Worm (Caenorhabditis elegans) whole organism, L2 larva: ENCODE measurements around the gene W02A2.8.

Experiments
- C34F6.9 ChIP-seq: fragments of 150-350 bp; optimal IDR thresholded peaks from 2 replicates; lab custom pipeline; 2014; ENCODE audit warnings: missing biosample characterization, missing genetic modification characterization
- F13H6.1 ChIP-seq: sonication (generic microtip); optimal IDR thresholded peaks from 2 replicates; lab custom pipeline; 2016; ENCODE audit warnings: missing genetic modification characterization, missing compliant biosample characterization
- R02D3.7 ChIP-seq: fragments of 150-350 bp; optimal IDR thresholded peaks from 2 replicates; lab custom pipeline; 2014; ENCODE audit warnings: missing biosample characterization, missing genetic modification characterization
- Y55F3AM.14 ChIP-seq: fragments of 200-800 bp; sonication (Bioruptor generic); optimal IDR thresholded peaks from 2 replicates; lab custom pipeline; 2018; ENCODE audit warnings: mild to moderate bottlenecking, missing genetic modification characterization, missing compliant biosample characterization
- ZK546.5 ChIP-seq: sonication (generic microtip); optimal IDR thresholded peaks from 2 replicates; lab custom pipeline; 2017; ENCODE audit warnings: missing biosample characterization, missing genetic modification characterization
- alr-1 ChIP-seq: fragments of 150-350 bp; optimal IDR thresholded peaks from 2 replicates; lab custom pipeline; 2014; ENCODE audit warnings: missing biosample characterization, missing genetic modification characterization
- aly-2 ChIP-seq: fragments of 150-350 bp; optimal IDR thresholded peaks from 2 replicates; lab custom pipeline; 2014; ENCODE audit warnings: missing biosample characterization, missing genetic modification characterization
- ama-1 ChIP-seq: fragments of 150-350 bp; optimal IDR thresholded peaks from 2 replicates; lab custom pipeline; 2018; ENCODE audit warnings: inconsistent platforms
- ceh-82 ChIP-seq: fragments of 150-350 bp; optimal IDR thresholded peaks from 2 replicates; lab custom pipeline; 2014; ENCODE audit warnings: missing biosample characterization, missing genetic modification characterization
- crh-2 ChIP-seq: sonication (generic microtip); optimal IDR thresholded peaks from 2 replicates; lab custom pipeline; 2017; ENCODE audit warnings: missing biosample characterization, missing genetic modification characterization
- dmd-4 ChIP-seq: sonication (generic microtip); optimal IDR thresholded peaks from 2 replicates; lab custom pipeline; 2017; ENCODE audit warnings: missing biosample characterization, missing genetic modification characterization
- egl-27 ChIP-seq: sonication (generic microtip); optimal IDR thresholded peaks from 3 replicates; lab custom pipeline; 2017; ENCODE audit warnings: missing biosample characterization, missing genetic modification reagents, missing genetic modification characterization
- elt-1 ChIP-seq: fragments of 150-350 bp; optimal IDR thresholded peaks from 2 replicates; lab custom pipeline; 2014; ENCODE audit warnings: missing biosample characterization, missing genetic modification characterization
- elt-3 ChIP-seq: sonication (generic microtip); optimal IDR thresholded peaks from 2 replicates; lab custom pipeline; 2017; ENCODE audit warnings: missing biosample characterization, missing genetic modification characterization
- fos-1 ChIP-seq: fragments of 150-350 bp; optimal IDR thresholded peaks from 2 replicates; lab custom pipeline; 2014; ENCODE audit warnings: missing biosample characterization, missing genetic modification characterization
- gmeb-1 ChIP-seq: fragments of 150-350 bp; optimal IDR thresholded peaks from 2 replicates; lab custom pipeline; 2014; ENCODE audit warnings: missing biosample characterization, missing genetic modification characterization
- lin-13 ChIP-seq: fragments of 150-350 bp; optimal IDR thresholded peaks from 2 replicates; lab custom pipeline; 2014; ENCODE audit warnings: missing biosample characterization, missing genetic modification reagents, missing genetic modification characterization
- lin-39 ChIP-seq: fragments of 150-350 bp; optimal IDR thresholded peaks from 2 replicates; lab custom pipeline; 2014; ENCODE audit warnings: missing biosample characterization, missing genetic modification reagents, missing genetic modification characterization
- lsy-2 ChIP-seq, 2 experiments: fragments of 150-350 bp in 1 of 2; sonication (generic microtip) in 1 of 2; optimal IDR thresholded peaks; 2 replicates each; lab custom pipeline; 2014 to 2017; ENCODE audit warnings: missing biosample characterization in 2 of 2, missing genetic modification characterization in 2 of 2
- mbf-1 ChIP-seq: sonication (generic microtip); optimal IDR thresholded peaks from 2 replicates; lab custom pipeline; 2017; ENCODE audit warnings: missing biosample characterization, missing genetic modification characterization
- mdl-1 ChIP-seq, 2 experiments: fragments of 150-350 bp in 1 of 2; sonication (generic microtip) in 1 of 2; optimal IDR thresholded peaks; 2 replicates each; lab custom pipeline; 2017; ENCODE audit warnings: missing biosample characterization in 2 of 2, missing genetic modification characterization in 2 of 2
- nhr-10 ChIP-seq: sonication (generic microtip); optimal IDR thresholded peaks from 2 replicates; lab custom pipeline; 2017; ENCODE audit warnings: missing biosample characterization, missing genetic modification characterization
- nhr-11 ChIP-seq: fragments of 150-350 bp; optimal IDR thresholded peaks from 2 replicates; lab custom pipeline; 2014; ENCODE audit warnings: missing biosample characterization, missing genetic modification characterization
- nhr-12 ChIP-seq: fragments of 150-350 bp; optimal IDR thresholded peaks from 2 replicates; lab custom pipeline; 2014; ENCODE audit warnings: missing biosample characterization, missing genetic modification characterization
- nhr-129 ChIP-seq: fragments of 150-350 bp; optimal IDR thresholded peaks from 2 replicates; lab custom pipeline; 2014; ENCODE audit warnings: missing biosample characterization, missing genetic modification characterization
- nhr-21 ChIP-seq: fragments of 150-350 bp; optimal IDR thresholded peaks from 2 replicates; lab custom pipeline; 2014; ENCODE audit warnings: missing biosample characterization, missing genetic modification characterization
- nhr-23 ChIP-seq: fragments of 150-350 bp; optimal IDR thresholded peaks from 2 replicates; lab custom pipeline; 2014; ENCODE audit warnings: missing biosample characterization, missing genetic modification reagents, missing genetic modification characterization
- nhr-25 ChIP-seq: fragments of 150-350 bp; sonication (generic microtip); optimal IDR thresholded peaks from 3 replicates; lab custom pipeline; 2014; ENCODE audit warnings: missing biosample characterization, missing genetic modification characterization
- nhr-77 ChIP-seq: fragments of 150-350 bp; optimal IDR thresholded peaks from 2 replicates; lab custom pipeline; 2014; ENCODE audit warnings: missing biosample characterization, missing genetic modification characterization
- peb-1 ChIP-seq: fragments of 150-350 bp; optimal IDR thresholded peaks from 2 replicates; lab custom pipeline; 2014; ENCODE audit warnings: missing biosample characterization, missing genetic modification characterization
- sem-4 ChIP-seq: fragments of 150-350 bp; optimal IDR thresholded peaks from 2 replicates; lab custom pipeline; 2014; ENCODE audit warnings: missing biosample characterization, missing genetic modification reagents, missing genetic modification characterization
- skn-1 ChIP-seq: sonication (generic microtip); optimal IDR thresholded peaks from 2 replicates; lab custom pipeline; 2017; ENCODE audit warnings: missing biosample characterization, missing genetic modification characterization
- sma-3 ChIP-seq: sonication (generic microtip); optimal IDR thresholded peaks from 2 replicates; lab custom pipeline; 2016; ENCODE audit warnings: missing genetic modification reagents, missing genetic modification characterization, missing compliant biosample characterization
- sma-9 ChIP-seq, 2 experiments: fragments of 150-350 bp in 1 of 2; sonication (generic microtip) in 1 of 2; optimal IDR thresholded peaks; 2 replicates each; lab custom pipeline; 2014 to 2016; ENCODE audit warnings: missing genetic modification characterization in 2 of 2, mild to moderate bottlenecking in 1 of 2, missing biosample characterization in 1 of 2, missing compliant biosample characterization in 1 of 2, missing genetic modification reagents in 1 of 2, moderate library complexity in 1 of 2
- unc-39 ChIP-seq: fragments of 150-350 bp; optimal IDR thresholded peaks from 2 replicates; lab custom pipeline; 2014; ENCODE audit warnings: missing biosample characterization, missing genetic modification characterization
- unc-62 ChIP-seq: fragments of 150-350 bp; optimal IDR thresholded peaks from 2 replicates; lab custom pipeline; 2014; ENCODE audit warnings: missing biosample characterization, missing genetic modification reagents, missing genetic modification characterization
- ztf-1 ChIP-seq: fragments of 200-800 bp; sonication (Bioruptor generic); conservative IDR thresholded peaks from 2 replicates; pipeline ENCODE4 v1.3.6; 2022; ENCODE audit warnings: missing genetic modification characterization, missing compliant biosample characterization
- ztf-11 ChIP-seq: sonication (generic microtip); optimal IDR thresholded peaks from 2 replicates; lab custom pipeline; 2017; ENCODE audit warnings: missing biosample characterization, missing genetic modification characterization
- ztf-4 ChIP-seq: fragments of 150-350 bp; optimal IDR thresholded peaks from 2 replicates; lab custom pipeline; 2014; ENCODE audit warnings: missing biosample characterization, missing genetic modification characterization

W02A2.8 gene

ce11 chrIV:13356005-13356404, 2.4 kb downstream of the W02A2.8 start:
- no peak for TF ChIP-seq aly-2 (tag; lab: Kevin White, UChicago)
- TF ChIP-seq crh-2 (tag; lab: Kevin White, UChicago): no peak
- TF ChIP-seq sma-9 (GFP tag; optimal IDR thresholded peaks at IDR 0.05; lab: Kevin White, UChicago): no peak
- TF ChIP-seq sma-9 (tag; optimal IDR thresholded peaks at IDR 0.05; lab: Kevin White, UChicago): no peak
- no peak for TF ChIP-seq nhr-21 (tag; lab: Kevin White, UChicago)
- TF ChIP-seq alr-1 (tag; lab: Kevin White, UChicago): no peak
- TF ChIP-seq sma-3 (GFP tag; lab: Kevin White, UChicago): no peak
- TF ChIP-seq nhr-77 (tag; lab: Kevin White, UChicago): no peak

ce11 chrIV:13354044-13354443, 4.3 kb downstream of the W02A2.8 start:
- TF ChIP-seq egl-27 (tag; lab: Kevin White, UChicago): no peak

- TF ChIP-seq sem-4: no peak
- no peak for TF ChIP-seq C34F6.9 (tag; lab: Kevin White, UChicago)
- no peak for TF ChIP-seq sma-3 (GFP tag; lab: Kevin White, UChicago)
- no peak for TF ChIP-seq R02D3.7 (tag; lab: Kevin White, UChicago)
- TF ChIP-seq nhr-23: no peak
- TF ChIP-seq mbf-1 (tag; lab: Kevin White, UChicago): no peak
- no peak for TF ChIP-seq ztf-4 (tag; lab: Kevin White, UChicago)
- TF ChIP-seq ZK546.5 (tag; lab: Kevin White, UChicago): no peak
- TF ChIP-seq unc-39 (tag; lab: Kevin White, UChicago): no peak
- TF ChIP-seq unc-62 (GFP tag; lab: Kevin White, UChicago): no peak
- TF ChIP-seq elt-3: no peak
Observed at ce11 chrIV:13353143-13353773, 5.1 kb downstream of the W02A2.8 start, which contains the start of the genes rec-8 and mex-5. TSS of gene rec-8 (minus strand) at chrIV:13353193. TSS of gene mex-5 (plus strand) at chrIV:13353723.

- no peak for TF ChIP-seq elt-1 (tag; lab: Kevin White, UChicago)
- TF ChIP-seq, all 48 proteins: peak for 0
Observed at ce11 chrIV:13348592-13348991, 9.8 kb downstream of the W02A2.8 start, which contains the start of gene W02A2.12. TSS of gene W02A2.12 (minus strand) at chrIV:13348831.

- TF ChIP-seq mdl-1 (tag; optimal IDR thresholded peaks at IDR 0.05; lab: Kevin White, UChicago): no peak
- no peak for TF ChIP-seq dmd-4
- no peak for TF ChIP-seq lin-13 (GFP tag; lab: Kevin White, UChicago)
- TF ChIP-seq lsy-2 (tag; optimal IDR thresholded peaks at IDR 0.05; lab: Kevin White, UChicago): no peak
- peak; percentile 21 for TF ChIP-seq gmeb-1 (tag; lab: Kevin White, UChicago)
- TF ChIP-seq sma-9 (GFP tag; optimal IDR thresholded peaks at IDR 0.05; lab: Kevin White, UChicago): peak; percentile 74
- TF ChIP-seq sma-9 (tag; optimal IDR thresholded peaks at IDR 0.05; lab: Kevin White, UChicago): no peak
- TF ChIP-seq crh-2 (tag; lab: Kevin White, UChicago): peak; percentile 43
- no peak for TF ChIP-seq lin-39 (tag; lab: Kevin White, UChicago)
- no peak for TF ChIP-seq ama-1 (lab: Kevin White, UChicago)
- no peak for TF ChIP-seq nhr-25 (tag; lab: Kevin White, UChicago)
- no peak for TF ChIP-seq unc-39 (tag; lab: Kevin White, UChicago)
- peak; percentile 93 for TF ChIP-seq fos-1 (tag; lab: Kevin White, UChicago)
- TF ChIP-seq nhr-129 (tag; lab: Kevin White, UChicago): peak; percentile 30
- TF ChIP-seq skn-1 (tag; lab: Kevin White, UChicago): no peak
- TF ChIP-seq peb-1 (tag; lab: Kevin White, UChicago): no peak
Observed at ce11 chrIV:13347232-13347715, 11.1 kb downstream of the W02A2.8 start, which contains the start of gene W02A2.9. TSS of gene W02A2.9 (plus strand) at chrIV:13347665.

- no peak for TF ChIP-seq ama-1 (lab: Kevin White, UChicago)
- peak; percentile 9 for TF ChIP-seq F13H6.1
- no peak for TF ChIP-seq nhr-23
- no peak for TF ChIP-seq elt-1 (tag; lab: Kevin White, UChicago)
- no peak for TF ChIP-seq lin-13 (GFP tag; lab: Kevin White, UChicago)
- TF ChIP-seq nhr-77 (tag; lab: Kevin White, UChicago): no peak
- TF ChIP-seq alr-1 (tag; lab: Kevin White, UChicago): no peak
- no peak for TF ChIP-seq ceh-82 (tag; lab: Kevin White, UChicago)
- TF ChIP-seq nhr-129 (tag; lab: Kevin White, UChicago): peak; percentile 63
- no peak for TF ChIP-seq mbf-1 (tag; lab: Kevin White, UChicago)
- no peak for TF ChIP-seq aly-2 (tag; lab: Kevin White, UChicago)
- TF ChIP-seq ztf-11 (tag; lab: Kevin White, UChicago): no peak
- TF ChIP-seq nhr-11 (tag; lab: Kevin White, UChicago): no peak
- no peak for TF ChIP-seq lin-39 (tag; lab: Kevin White, UChicago)
- no peak for TF ChIP-seq lsy-2 (tag; optimal IDR thresholded peaks at IDR 0.05; lab: Kevin White, UChicago)
- TF ChIP-seq nhr-12: no peak
- TF ChIP-seq gmeb-1 (tag; lab: Kevin White, UChicago): peak; percentile 13
- no peak for TF ChIP-seq ztf-1 (GFP tag; lab: Robert Waterston, UW)
- peak; percentile 73 for TF ChIP-seq fos-1 (tag; lab: Kevin White, UChicago)
- TF ChIP-seq sma-9 (GFP tag; optimal IDR thresholded peaks at IDR 0.05; lab: Kevin White, UChicago): peak; percentile 61
- no peak for TF ChIP-seq sma-9 (tag; optimal IDR thresholded peaks at IDR 0.05; lab: Kevin White, UChicago)
- no peak for TF ChIP-seq nhr-25 (tag; lab: Kevin White, UChicago)
- TF ChIP-seq nhr-10: no peak
- no peak for TF ChIP-seq ztf-4 (tag; lab: Kevin White, UChicago)
- no peak for TF ChIP-seq skn-1 (tag; lab: Kevin White, UChicago)
- TF ChIP-seq Y55F3AM.14 (GFP tag; lab: Kevin White, UChicago): no peak
Observed at ce11 chrIV:13346078-13346477, 12.3 kb downstream of the W02A2.8 start.
